Worm (Caenorhabditis elegans) whole organism, late embryonic: ENCODE measurements around the gene C34E10.12.

Experiments used
- ceh-22 ChIP-seq: sonication (generic microtip); optimal IDR thresholded peaks from 2 replicates; lab custom pipeline; 2017; ENCODE audit warnings: missing biosample characterization, missing genetic modification characterization
- elt-2 ChIP-seq: sonication (generic microtip); optimal IDR thresholded peaks from 2 replicates; lab custom pipeline; 2016; ENCODE audit warnings: missing genetic modification reagents, missing genetic modification characterization, missing compliant biosample characterization
- pha-4 ChIP-seq: fragments of 150-350 bp; optimal IDR thresholded peaks from 2 replicates; lab custom pipeline; 2018; ENCODE audit warnings: missing biosample characterization, missing genetic modification reagents, missing genetic modification characterization
- sox-2 ChIP-seq: fragments of 200-800 bp; sonication (Bioruptor generic); IDR thresholded peaks from 2 replicates; pipeline ENCODE4 v1.3.6; 2022; ENCODE audit warnings: missing genetic modification reagents, missing genetic modification characterization, missing compliant biosample characterization
- tbx-2 ChIP-seq: sonication (generic microtip); optimal IDR thresholded peaks from 2 replicates; lab custom pipeline; 2016; ENCODE audit warnings: missing genetic modification characterization, missing compliant biosample characterization
- unc-55 ChIP-seq: sonication (generic microtip); optimal IDR thresholded peaks from 2 replicates; lab custom pipeline; 2017; ENCODE audit warnings: missing biosample characterization, missing genetic modification reagents, missing genetic modification characterization

DNA sequence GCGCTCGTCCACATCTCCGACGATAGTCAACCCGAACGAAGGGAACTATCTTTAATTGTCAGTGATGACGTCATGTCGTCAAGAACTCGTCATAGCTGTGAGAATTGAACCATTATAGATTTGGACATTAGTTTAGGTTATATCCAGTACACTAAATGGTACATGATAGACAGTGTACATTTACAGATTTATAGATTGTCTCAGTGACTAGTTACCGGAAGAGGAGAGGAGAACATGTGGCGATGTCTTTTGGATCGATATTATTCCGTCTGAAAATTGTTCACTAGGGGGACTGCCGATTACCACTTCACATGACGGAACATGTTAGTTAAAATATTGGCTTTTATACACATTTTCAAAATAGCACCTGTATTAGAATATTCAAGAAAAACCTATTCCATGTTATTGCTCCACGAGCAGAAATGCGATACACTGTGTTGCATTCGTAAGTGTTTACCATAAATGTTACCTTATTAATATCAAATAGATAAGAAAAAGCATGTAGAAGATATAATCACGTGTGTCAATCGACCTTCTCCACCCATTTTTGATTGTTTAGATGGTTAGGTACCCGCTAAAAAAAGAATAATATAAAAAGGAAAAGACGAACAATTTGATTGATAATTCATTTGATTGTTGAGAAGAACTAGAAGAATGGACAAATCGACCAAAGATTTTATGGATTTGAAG is 39.7 kb upstream of the C34E10.12 start, which contains the start of gene ZC395.5:
- TF ChIP-seq sox-2 (GFP tag; lab: Robert Waterston, UW) (no peak), pha-4 (tag; lab: Kevin White, UChicago) (no peak), unc-55 (GFP tag; lab: Kevin White, UChicago) (no peak), ceh-22 (tag; lab: Kevin White, UChicago) (no peak), elt-2 (no peak), tbx-2 (no peak)
